Worm (Caenorhabditis elegans) whole organism, L3 larva: ENCODE results near the gene pix-1.

Experiments
- aly-2 ChIP-seq: fragments of 150-350 bp; optimal IDR thresholded peaks from 2 replicates; lab custom pipeline; 2014; ENCODE audit warnings: missing biosample characterization, missing genetic modification characterization
- lin-39 ChIP-seq: fragments of 150-350 bp; optimal IDR thresholded peaks from 2 replicates; lab custom pipeline; 2018; ENCODE audit warnings: missing biosample characterization, missing genetic modification reagents, missing genetic modification characterization
- nhr-11 ChIP-seq: fragments of 150-350 bp; optimal IDR thresholded peaks from 2 replicates; lab custom pipeline; 2014; ENCODE audit warnings: missing biosample characterization, missing genetic modification characterization
- pha-4 ChIP-seq: fragments of 150-350 bp; optimal IDR thresholded peaks from 2 replicates; lab custom pipeline; 2014; ENCODE audit warnings: missing biosample characterization, missing genetic modification reagents, missing genetic modification characterization
- unc-39 ChIP-seq: sonication (generic microtip); optimal IDR thresholded peaks from 4 replicates; lab custom pipeline; 2017; ENCODE audit warnings: missing biosample characterization, missing genetic modification characterization

ce11 chrX:13754498-13754897 lies 27.4 kb downstream of the pix-1 start:
- TF ChIP-seq lin-39 (tag; lab: Kevin White, UChicago) (no peak), nhr-11 (tag; lab: Kevin White, UChicago) (no peak), pha-4 (no peak), unc-39 (tag; lab: Kevin White, UChicago) (no peak), aly-2 (no peak)
